Worm (Caenorhabditis elegans) whole organism, L1 larva: Measurements from ENCODE around the gene cfap-20.

Experiments used
- C04F5.9 ChIP-seq: sonication (generic microtip); optimal IDR thresholded peaks from 2 replicates; lab custom pipeline; 2016; ENCODE audit warnings: missing genetic modification characterization, missing compliant biosample characterization
- grh-1 ChIP-seq: fragments of 200-800 bp; sonication (Bioruptor generic); IDR thresholded peaks from 2 replicates; pipeline ENCODE4 v1.3.6; 2022; ENCODE audit warnings: missing genetic modification reagents, missing genetic modification characterization, missing compliant biosample characterization
- jun-1 ChIP-seq: fragments of 150-350 bp; optimal IDR thresholded peaks from 2 replicates; lab custom pipeline; 2014; ENCODE audit warnings: missing biosample characterization, missing genetic modification reagents, missing genetic modification characterization
- lin-39 ChIP-seq: fragments of 150-350 bp; optimal IDR thresholded peaks from 2 replicates; lab custom pipeline; 2014; ENCODE audit warnings: missing biosample characterization, missing genetic modification reagents, missing genetic modification characterization
- nhr-77 ChIP-seq: fragments of 150-350 bp; optimal IDR thresholded peaks from 2 replicates; lab custom pipeline; 2014; ENCODE audit warnings: missing biosample characterization, missing genetic modification characterization
- snpc-4 ChIP-seq: fragments of 150-350 bp; optimal IDR thresholded peaks from 2 replicates; lab custom pipeline; 2014; ENCODE audit warnings: missing biosample characterization, missing genetic modification characterization
- unc-130 ChIP-seq: fragments of 150-350 bp; optimal IDR thresholded peaks from 2 replicates; lab custom pipeline; 2017; ENCODE audit warnings: missing biosample characterization, missing genetic modification characterization, inconsistent platforms
- zip-4 ChIP-seq: fragments of 200-800 bp; sonication (Bioruptor generic); optimal IDR thresholded peaks from 2 replicates; lab custom pipeline; 2018; ENCODE audit warnings: mild to moderate bottlenecking, missing genetic modification characterization, moderate library complexity, missing compliant biosample characterization
- ztf-11 ChIP-seq, 2 experiments: sonication (generic microtip); optimal IDR thresholded peaks; 2 replicates each; lab custom pipeline; 2016 to 2017; ENCODE audit warnings: missing genetic modification characterization in 2 of 2, missing biosample characterization in 1 of 2, missing compliant biosample characterization in 1 of 2

DNA sequence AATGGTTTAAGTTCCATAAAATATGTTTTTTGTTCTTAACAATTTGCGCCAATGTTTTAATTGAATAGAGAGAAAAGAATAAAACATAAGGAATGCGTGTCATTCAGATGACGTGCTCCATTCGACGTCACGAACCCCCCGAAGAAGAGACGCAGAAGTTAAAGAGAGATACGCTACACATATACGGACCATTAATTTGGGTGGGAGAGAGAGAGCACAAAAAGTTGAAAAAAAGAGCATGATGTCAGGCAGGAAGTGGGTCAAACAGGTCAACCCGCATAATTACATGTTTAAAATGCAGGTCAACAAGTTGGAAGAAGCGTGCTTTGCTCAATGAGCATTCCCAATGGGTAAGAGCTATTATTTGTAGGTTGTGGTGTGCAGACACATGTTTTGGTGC lies 22.9 kb upstream of the cfap-20 start:
- TF ChIP-seq grh-1 (GFP tag; lab: Robert Waterston, UW) (no peak), jun-1 (tag; lab: Kevin White, UChicago) (no peak), snpc-4 (tag; lab: Kevin White, UChicago) (no peak), zip-4 (GFP tag; lab: Kevin White, UChicago) (no peak), nhr-77 (tag; lab: Kevin White, UChicago) (no peak), lin-39 (no peak), unc-130 (tag; lab: Kevin White, UChicago) (no peak), ztf-11 (tag; optimal IDR thresholded peaks at IDR 0.05; lab: Kevin White, UChicago) (no peak), C04F5.9 (no peak)
